Fruit fly (Drosophila melanogaster) whole organism: Measurements from ENCODE around the gene CG11723.

Experiments used
- CG8478 ChIP-seq: fragments of >200 bp; optimal IDR thresholded peaks from 2 replicates; lab custom pipeline; 2018; ENCODE audit warnings: inconsistent platforms
- Dll ChIP-seq: fragments of >200 bp; optimal IDR thresholded peaks from 2 replicates; lab custom pipeline; 2017
- EcR ChIP-seq, 2 experiments: fragments of >200 bp; optimal IDR thresholded peaks; 2 replicates each; lab custom pipeline; 2017; ENCODE audit warnings: missing biosample characterization in 2 of 2, missing genetic modification characterization in 2 of 2, missing genetic modification reagents in 2 of 2
- pan ChIP-seq: fragments of >200 bp; optimal IDR thresholded peaks from 2 replicates; lab custom pipeline; 2017
- psq ChIP-seq: fragments of >200 bp; optimal IDR thresholded peaks from 2 replicates; lab custom pipeline; 2017
- usp ChIP-seq: fragments of >200 bp; optimal IDR thresholded peaks from 2 replicates; lab custom pipeline; 2017; ENCODE audit warnings: missing biosample characterization, missing genetic modification characterization, mixed read lengths

Gene CG11723

DNA sequence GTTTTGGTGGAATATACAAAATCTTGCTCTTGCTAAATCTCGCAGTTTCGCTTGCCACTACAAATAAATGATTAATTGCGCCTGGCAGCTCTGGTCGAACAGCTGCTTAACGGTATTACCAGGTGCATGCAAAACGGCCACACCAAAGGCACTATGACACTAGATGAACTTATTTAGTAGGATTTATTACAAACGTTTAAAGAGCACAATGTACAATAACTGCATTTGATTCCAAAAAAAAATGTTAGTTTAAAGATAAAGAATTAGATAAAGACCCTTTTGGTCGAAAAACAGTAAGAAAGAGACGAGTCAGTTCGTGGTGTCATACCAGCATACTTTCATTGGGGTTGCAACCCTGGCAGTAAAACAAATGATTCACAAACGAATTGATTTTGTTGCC is at the start of gene CG11723, which contains the start of gene Tbcd:
TSS of gene CG11723 (minus strand) at position 68 of the 400 bp plus-strand sequence.
TSS of gene Tbcd (plus strand) at position 311 of the 400 bp plus-strand sequence.
- TF ChIP-seq CG8478 (lab: Kevin White, UChicago) = no peak
- TF ChIP-seq psq (lab: Kevin White, UChicago) = no peak
- TF ChIP-seq usp = no peak

DNA sequence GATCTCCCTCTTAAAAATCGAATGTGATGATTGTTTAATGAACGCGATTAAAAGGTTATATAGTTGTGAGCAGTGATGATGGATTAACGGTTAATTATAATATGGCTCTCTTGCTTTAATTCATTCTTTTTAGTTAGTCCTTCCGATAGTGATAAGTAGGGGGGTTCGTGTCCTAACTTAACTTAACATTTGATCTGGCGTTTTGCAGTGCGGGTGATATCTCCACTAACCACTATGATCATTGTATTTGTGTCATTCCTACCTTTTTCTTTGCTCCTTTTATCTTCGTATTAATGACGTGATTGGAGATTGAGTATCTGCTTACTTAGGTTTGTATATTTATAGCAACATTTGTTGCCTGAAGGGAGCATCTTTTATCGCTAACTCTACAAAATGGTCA is 48.3 kb upstream of the CG11723 start:
- TF ChIP-seq psq (lab: Kevin White, UChicago) = no peak
- TF ChIP-seq Dll = no peak
- no peak for TF ChIP-seq EcR (GFP tag; optimal IDR thresholded peaks at IDR 0.05; lab: Kevin White, UChicago)
- no peak for TF ChIP-seq pan (lab: Kevin White, UChicago)
- no peak for TF ChIP-seq usp
- TF ChIP-seq CG8478 (lab: Kevin White, UChicago) = no peak

DNA sequence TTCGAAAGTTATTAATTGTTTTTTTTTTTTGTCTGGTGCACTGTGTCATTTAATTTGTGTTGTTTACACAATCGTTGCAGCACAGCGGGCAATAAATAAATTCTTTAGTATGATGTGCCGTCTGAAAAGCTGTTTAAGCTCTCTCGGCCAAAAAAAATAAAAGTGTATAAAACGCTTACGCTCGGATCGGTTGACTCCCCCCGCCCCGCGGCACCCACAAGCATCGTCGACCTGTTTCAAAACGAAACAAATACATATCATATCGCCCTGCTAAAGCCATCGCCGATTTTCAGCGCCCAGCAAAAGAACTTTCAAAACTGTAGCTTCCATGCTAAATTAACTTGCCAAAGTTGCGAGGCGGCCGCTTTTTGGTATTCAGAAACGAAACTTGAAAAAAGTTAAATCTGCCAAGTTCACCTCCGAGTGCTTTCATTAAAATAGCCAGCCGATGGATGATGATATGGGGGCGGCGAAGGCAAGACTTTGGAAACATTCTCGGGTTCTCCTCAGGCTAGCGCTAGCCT is 47.3 kb upstream of the CG11723 start:
- peak in 1 of 2 experiments; percentile 31 for TF ChIP-seq EcR (GFP tag; optimal IDR thresholded peaks at IDR 0.05; lab: Kevin White, UChicago)
- no peak for TF ChIP-seq Dll

DNA sequence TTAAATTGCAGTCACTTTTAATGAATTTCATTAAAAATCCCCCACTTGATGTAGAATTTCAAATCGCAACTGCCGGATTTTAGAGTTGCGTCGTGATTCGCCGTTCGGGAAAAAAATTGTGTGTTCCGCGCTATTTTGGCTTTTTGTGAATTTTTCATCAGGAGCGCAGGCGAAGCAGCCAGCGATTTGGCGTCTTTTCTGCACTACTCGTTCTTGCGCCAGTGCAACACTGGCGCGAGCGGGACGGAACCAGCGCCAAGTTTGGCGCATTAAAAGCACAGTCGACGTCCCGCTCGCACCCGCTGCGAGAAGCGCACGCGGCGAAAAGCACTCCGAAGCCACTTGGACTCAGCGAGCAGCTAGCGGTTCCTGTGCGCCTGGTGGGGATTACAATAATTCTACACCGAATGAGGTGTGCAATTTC is 46.3 kb upstream of the CG11723 start:
- TF ChIP-seq Dll = peak; percentile 38
- no peak for TF ChIP-seq psq (lab: Kevin White, UChicago)
- peak; percentile 25 to 69 for TF ChIP-seq EcR (GFP tag; optimal IDR thresholded peaks at IDR 0.05; lab: Kevin White, UChicago)
- peak; percentile 50 for TF ChIP-seq CG8478 (lab: Kevin White, UChicago)

DNA sequence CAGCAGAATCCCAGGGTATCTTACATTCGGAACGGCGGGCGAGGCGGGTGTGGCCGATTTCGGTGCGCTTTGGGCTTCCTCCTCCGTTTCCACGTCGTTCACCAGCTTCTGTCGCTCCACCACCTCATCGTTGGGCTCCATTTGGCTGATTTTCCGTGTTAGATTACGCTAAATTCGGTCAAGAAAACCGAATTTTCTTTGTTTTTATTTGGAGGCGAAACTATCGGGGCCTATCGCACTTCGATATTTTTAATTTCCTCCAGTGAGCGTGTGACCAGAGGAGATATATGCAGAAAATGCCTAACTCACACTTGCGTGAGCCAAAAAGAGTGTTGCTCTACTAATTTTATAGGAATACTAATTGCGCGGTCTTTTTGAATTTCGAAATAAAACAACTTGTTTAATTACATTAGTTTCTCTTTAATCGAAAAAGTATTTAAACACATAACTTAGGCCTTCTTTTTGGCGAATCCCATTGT is 45.1 kb upstream of the CG11723 start, which contains the start of gene CG10874:
TSS of gene CG10874 (minus strand) at position 264 of the 479 bp plus-strand sequence.
- TF ChIP-seq EcR (GFP tag; optimal IDR thresholded peaks at IDR 0.05; lab: Kevin White, UChicago) (no peak), Dll (no peak), pan (lab: Kevin White, UChicago) (no peak), psq (lab: Kevin White, UChicago) (no peak), CG8478 (lab: Kevin White, UChicago) (no peak), usp (no peak)

DNA sequence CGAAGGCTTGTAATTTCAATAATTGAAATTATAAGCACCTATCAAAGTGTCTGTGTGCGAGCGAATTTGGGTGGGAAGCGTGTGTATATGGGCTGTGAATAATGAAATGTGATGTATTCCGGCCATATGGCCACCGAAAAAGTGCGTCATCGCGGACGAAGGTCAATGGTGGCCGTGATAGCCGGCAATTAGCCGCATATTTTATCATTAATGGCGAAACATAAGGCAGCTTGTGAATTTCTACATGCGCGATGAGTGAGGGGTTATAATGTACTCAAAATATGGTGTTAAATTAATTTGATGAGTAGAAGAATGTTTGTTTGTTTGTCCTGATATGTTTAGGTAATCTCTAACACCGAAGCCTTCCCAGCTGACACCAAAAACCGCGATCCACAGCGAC is 44.3 kb upstream of the CG11723 start:
- TF ChIP-seq psq (lab: Kevin White, UChicago) (no peak), usp (no peak), EcR (GFP tag; optimal IDR thresholded peaks at IDR 0.05; lab: Kevin White, UChicago) (no peak), Dll (no peak), pan (lab: Kevin White, UChicago) (no peak)

DNA sequence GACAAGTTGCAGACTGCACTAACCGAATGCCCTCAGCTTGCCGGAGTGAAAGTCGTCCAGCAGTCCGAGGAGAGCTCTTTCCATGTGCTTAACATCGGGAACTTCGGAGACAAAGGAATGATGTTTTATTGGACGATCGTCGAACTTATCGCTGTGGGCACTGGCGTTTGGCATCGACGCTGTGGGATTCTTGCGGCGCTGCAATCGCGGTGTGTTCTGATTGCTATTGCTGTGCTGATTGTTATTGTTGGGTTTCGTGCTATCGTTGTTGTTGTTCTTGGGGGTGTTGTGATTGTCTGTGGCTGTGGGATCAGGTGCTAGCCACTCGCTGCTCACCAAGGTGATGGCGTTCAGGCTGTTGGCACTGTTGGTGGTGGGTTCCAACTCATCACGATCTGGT is 43.6 kb upstream of the CG11723 start:
- TF ChIP-seq Dll (no peak), CG8478 (lab: Kevin White, UChicago) (no peak), psq (lab: Kevin White, UChicago) (no peak), EcR (GFP tag; optimal IDR thresholded peaks at IDR 0.05; lab: Kevin White, UChicago) (no peak), pan (lab: Kevin White, UChicago) (no peak), usp (no peak)

DNA sequence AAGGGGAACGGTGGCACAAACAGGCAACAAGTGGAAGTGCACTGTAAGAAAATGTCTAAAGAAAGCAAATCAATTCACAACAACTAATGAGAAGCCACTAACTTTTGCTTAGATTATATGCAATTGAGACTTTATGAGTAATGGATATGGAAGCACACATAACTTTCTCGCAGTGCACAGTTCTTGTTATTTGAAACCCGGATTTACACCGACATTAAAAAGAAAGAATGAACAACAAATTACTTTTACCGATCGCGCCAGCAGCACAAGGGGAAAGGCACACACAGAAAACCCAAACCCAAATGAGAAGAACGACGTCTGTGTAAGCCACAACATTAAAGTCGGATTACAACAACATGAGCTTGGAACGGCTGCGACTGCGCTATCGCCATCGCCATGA is 42.0 kb upstream of the CG11723 start:
- TF ChIP-seq psq (lab: Kevin White, UChicago) = no peak

DNA sequence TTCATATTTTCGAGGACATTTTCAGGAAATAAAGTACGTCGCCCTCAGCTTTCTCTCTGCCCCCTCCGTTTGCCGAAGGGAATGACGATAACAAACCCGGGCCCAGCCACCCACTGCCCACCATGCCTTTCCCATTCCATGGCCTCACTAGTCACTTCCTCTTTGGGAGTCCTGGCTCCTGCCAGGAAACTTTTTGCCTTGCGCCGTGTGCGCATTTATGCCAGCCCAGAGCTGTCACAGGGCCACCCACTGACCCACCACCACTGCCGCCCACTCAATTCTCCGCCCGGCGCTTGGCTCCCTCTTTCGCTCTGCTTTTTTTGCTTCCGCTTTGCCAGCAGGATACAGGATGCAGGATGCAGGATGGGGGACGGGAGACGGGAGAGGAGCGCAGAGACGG is 40.3 kb upstream of the CG11723 start:
- TF ChIP-seq psq (lab: Kevin White, UChicago) = no peak
- TF ChIP-seq pan (lab: Kevin White, UChicago) = no peak
- TF ChIP-seq CG8478 (lab: Kevin White, UChicago) = no peak
- TF ChIP-seq usp = no peak
- TF ChIP-seq EcR (GFP tag; optimal IDR thresholded peaks at IDR 0.05; lab: Kevin White, UChicago) = no peak
- no peak for TF ChIP-seq Dll

DNA sequence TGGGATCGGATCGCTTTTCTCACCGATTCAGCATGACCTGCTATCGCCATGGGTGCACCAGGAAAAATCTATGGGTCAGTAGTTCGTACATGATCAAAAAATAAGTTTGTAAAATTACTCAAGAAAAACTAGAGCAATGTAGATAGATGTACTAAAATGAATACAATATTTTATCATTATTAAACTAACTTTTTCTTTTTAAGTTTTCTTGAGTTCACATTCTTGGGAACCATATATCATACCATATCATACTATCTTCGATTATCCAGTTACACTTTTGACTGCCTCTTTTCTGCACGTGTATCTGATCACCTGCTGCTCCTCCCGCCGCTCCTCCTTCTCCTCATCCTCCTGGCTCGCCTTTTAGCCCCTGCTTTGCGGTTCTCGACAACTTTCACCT is 38.3 kb upstream of the CG11723 start:
- TF ChIP-seq Dll (no peak), usp (no peak), EcR (GFP tag; optimal IDR thresholded peaks at IDR 0.05; lab: Kevin White, UChicago) (no peak), pan (lab: Kevin White, UChicago) (no peak), CG8478 (lab: Kevin White, UChicago) (no peak), psq (lab: Kevin White, UChicago) (no peak)

DNA sequence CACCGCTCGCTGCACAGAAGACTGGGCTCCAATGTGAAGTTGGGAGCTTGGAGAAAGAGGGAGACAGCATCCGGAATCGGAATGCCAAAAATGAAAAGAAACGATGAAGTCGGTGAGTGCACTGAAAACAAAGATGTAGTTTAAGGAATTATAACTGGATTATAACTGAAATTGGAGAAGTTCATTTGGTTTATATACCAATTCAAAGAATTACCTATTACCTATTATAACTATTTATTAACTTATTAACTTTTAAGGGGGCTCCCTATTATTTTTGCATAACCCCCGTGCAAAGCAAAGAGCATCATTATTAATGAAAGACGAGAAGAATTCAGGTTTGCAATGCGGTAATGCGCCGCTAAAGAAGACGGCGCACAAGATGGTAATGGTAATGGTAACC is 37.6 kb upstream of the CG11723 start:
- TF ChIP-seq usp (no peak), EcR (GFP tag; optimal IDR thresholded peaks at IDR 0.05; lab: Kevin White, UChicago) (no peak), psq (lab: Kevin White, UChicago) (no peak), CG8478 (lab: Kevin White, UChicago) (no peak), pan (lab: Kevin White, UChicago) (no peak), Dll (no peak)

DNA sequence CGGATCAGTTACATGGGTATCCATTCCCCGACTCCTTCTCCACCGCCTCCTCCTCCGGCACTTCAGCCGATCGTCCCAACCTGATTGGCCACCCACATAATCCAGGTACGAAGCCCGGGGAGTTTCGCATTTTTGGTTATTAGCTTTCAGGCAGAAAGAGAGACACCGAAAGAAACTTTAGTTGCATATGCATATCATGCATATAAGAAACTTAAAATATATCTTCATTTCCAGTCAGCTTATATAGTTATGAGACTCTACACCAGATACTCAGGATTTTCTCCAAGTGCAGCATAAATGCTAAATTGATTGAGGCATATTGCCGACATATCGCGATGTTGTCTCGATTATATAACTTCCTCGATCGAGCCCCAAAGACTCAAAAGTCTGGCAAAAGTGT is 37.1 kb upstream of the CG11723 start:
- TF ChIP-seq pan (lab: Kevin White, UChicago) = no peak
- TF ChIP-seq psq (lab: Kevin White, UChicago) = no peak
- no peak for TF ChIP-seq Dll
- TF ChIP-seq EcR (GFP tag; optimal IDR thresholded peaks at IDR 0.05; lab: Kevin White, UChicago) = no peak
- TF ChIP-seq usp = no peak
- no peak for TF ChIP-seq CG8478 (lab: Kevin White, UChicago)

DNA sequence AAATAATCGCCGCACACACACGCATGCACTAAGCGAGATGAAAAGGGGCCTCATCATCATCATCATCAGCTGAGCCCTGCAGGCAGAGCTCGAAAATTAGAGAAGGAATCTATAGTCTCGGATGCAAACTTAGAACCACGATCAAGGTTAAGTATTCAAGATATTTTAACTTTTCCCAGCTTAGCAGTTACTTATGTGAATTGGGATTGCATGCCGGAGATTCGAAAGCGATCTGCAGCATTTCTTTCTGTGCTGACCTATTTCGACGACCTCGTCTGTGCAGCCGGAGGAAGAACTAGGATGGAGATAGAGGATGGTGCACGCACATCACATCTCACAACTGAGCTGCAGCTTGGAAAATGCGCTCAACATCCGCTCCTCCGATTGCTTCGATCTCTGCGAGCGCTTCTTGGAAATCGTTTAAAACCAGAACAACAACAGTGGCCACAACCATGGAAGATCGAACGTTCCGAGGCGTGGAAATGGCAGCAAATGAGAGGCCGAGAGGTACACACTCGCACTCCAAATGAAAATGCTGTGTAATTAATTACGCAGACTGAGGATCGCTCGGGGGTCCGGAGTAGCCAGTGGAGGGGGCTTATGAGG is 35.8 kb upstream of the CG11723 start:
- TF ChIP-seq Dll (no peak), EcR (GFP tag; optimal IDR thresholded peaks at IDR 0.05; lab: Kevin White, UChicago) (no peak), psq (lab: Kevin White, UChicago) (no peak), usp (no peak), pan (lab: Kevin White, UChicago) (no peak), CG8478 (lab: Kevin White, UChicago) (no peak)
